Fruit fly (Drosophila melanogaster): ENCODE measurements around the gene CG4887.

The CG4887 gene

dm6 chr2L:1169867-1170415, 2.9 kb upstream of the CG4887 start, which contains the start of the genes CG31922 and Plap (continued):
- TF ChIP-seq CG4730 (GFP tag; IDR thresholded peaks at IDR 0.05) (0 out of 2 replicates have a peak, but pooled peaks have one; percentile 25), sim (GFP tag; IDR thresholded peaks at IDR 0.05) (no peak), gcm (GFP tag; optimal IDR thresholded peaks at IDR 0.05) (peak; percentile 36), CG11247 (GFP tag; IDR thresholded peaks at IDR 0.05) (no peak), HLH3B (GFP tag; IDR thresholded peaks at IDR 0.05) (no peak; the same call in 1 of the 2 replicates), trem (tag; optimal IDR thresholded peaks at IDR 0.05) (peak; percentile 86), CG34224 (GFP tag; IDR thresholded peaks at IDR 0.05; ENCODE audit: partially characterized antibody) (peak; percentile 89), stwl (tag; optimal IDR thresholded peaks at IDR 0.05) (peak; percentile 74), HLH54F (GFP tag; optimal IDR thresholded peaks at IDR 0.05) (peak; percentile 75), B-H2 (GFP tag; optimal IDR thresholded peaks at IDR 0.05) (no peak), CG11456 (GFP tag; IDR thresholded peaks at IDR 0.05) (0 out of 3 replicates have a peak, but pooled peaks have one; percentile 57), yki (optimal IDR thresholded peaks at IDR 0.05) (no peak), CG1233 (GFP tag; optimal IDR thresholded peaks at IDR 0.05) (peak; percentile 34), zfh2 (GFP tag; optimal IDR thresholded peaks at IDR 0.05) (peak; percentile 84), trh (GFP tag; optimal IDR thresholded peaks at IDR 0.05) (no peak), Sry-δ (GFP tag; optimal IDR thresholded peaks at IDR 0.05) (peak; percentile 96), CG17328 (GFP tag; IDR thresholded peaks at IDR 0.05) (peak; percentile 17; the same call in 1 of the 2 replicates), CG7839 (tag; optimal IDR thresholded peaks at IDR 0.05) (no peak), CG12236 (GFP tag; optimal IDR thresholded peaks at IDR 0.05) (no peak), NC2α (GFP tag; optimal IDR thresholded peaks at IDR 0.05) (no peak), CrebB (tag; optimal IDR thresholded peaks at IDR 0.05) (peak; percentile 32), CG33213 (GFP tag; optimal IDR thresholded peaks at IDR 0.05) (peak; percentile 57), scrt (GFP tag; optimal IDR thresholded peaks at IDR 0.05) (no peak), otp (GFP tag; IDR thresholded peaks at IDR 0.05) (no peak), CG11504 (tag; optimal IDR thresholded peaks at IDR 0.05) (no peak), esg (GFP tag; conservative IDR thresholded peaks at IDR 0.05) (peak; percentile 20; the same call in 1 of the 2 replicates), CG31441 (GFP tag; IDR thresholded peaks at IDR 0.05) (no peak; the same call in 1 of the 2 replicates), CG10462 (GFP tag; optimal IDR thresholded peaks at IDR 0.05) (peak; percentile 38), CG18619 (GFP tag; optimal IDR thresholded peaks at IDR 0.05) (peak; percentile 66), repo (GFP tag; optimal IDR thresholded peaks at IDR 0.05) (peak; percentile 7), shn (GFP tag; optimal IDR thresholded peaks at IDR 0.05) (peak; percentile 59), CG3163 (GFP tag; optimal IDR thresholded peaks at IDR 0.05) (peak; percentile 10), sd (tag; optimal IDR thresholded peaks at IDR 0.05) (no peak), pan (optimal IDR thresholded peaks at IDR 0.05) (no peak), pan (GFP tag; optimal IDR thresholded peaks at IDR 0.05 in 1 of 2, IDR thresholded peaks at IDR 0.05 in 1 of 2) (no peak), tna (GFP tag; IDR thresholded peaks at IDR 0.05; ENCODE audit: partially characterized antibody) (peak; percentile 38; the same call in 1 of the 2 replicates), Camta (GFP tag; optimal IDR thresholded peaks at IDR 0.05) (peak; percentile 51), CG18476 (GFP tag; optimal IDR thresholded peaks at IDR 0.05) (peak; percentile 69), CG13775 (GFP tag; optimal IDR thresholded peaks at IDR 0.05) (peak; percentile 80), CG7745 (tag; optimal IDR thresholded peaks at IDR 0.05) (no peak), lola (GFP tag; optimal IDR thresholded peaks at IDR 0.05) (peak in 1 of 3 experiments; percentile 67), kah (GFP tag; optimal IDR thresholded peaks at IDR 0.05) (no peak), CG8290 (GFP tag; optimal IDR thresholded peaks at IDR 0.05) (no peak), CG8290 (tag; optimal IDR thresholded peaks at IDR 0.05) (peak in 1 of 2 experiments; percentile 19), Trl (optimal IDR thresholded peaks at IDR 0.05) (no peak), Trl (GFP tag; optimal IDR thresholded peaks at IDR 0.05) (peak; percentile 45), disco-r (GFP tag; optimal IDR thresholded peaks at IDR 0.05) (peak; percentile 31), tio (GFP tag; optimal IDR thresholded peaks at IDR 0.05) (no peak), Scr (GFP tag; IDR thresholded peaks at IDR 0.05; ENCODE audit: partially characterized antibody) (peak; percentile 96), ato (GFP tag; IDR thresholded peaks at IDR 0.05; ENCODE audit: partially characterized antibody) (peak; percentile 53), inv (GFP tag; IDR thresholded peaks at IDR 0.05; ENCODE audit: partially characterized antibody) (peak; percentile 91)
